Worm (Caenorhabditis elegans): ENCODE measurements around the gene C50D2.1.

ce11 chrII:65484-65883 is 45.9 kb upstream of the C50D2.1 start:
- no peak for TF ChIP-seq dao-5 (tag; optimal IDR thresholded peaks at IDR 0.05)
- no peak for TF ChIP-seq him-1 (tag; optimal IDR thresholded peaks at IDR 0.05)
- TF ChIP-seq W03F9.2 (tag; optimal IDR thresholded peaks at IDR 0.05): no peak

Data from whole organism, L4/young adult.